Fruit fly (Drosophila melanogaster) whole organism, embryonic: ENCODE measurements around the gene gogo.

Experiments used
- CG11560 ChIP-seq: fragments of 200-800 bp; sonication (Bioruptor generic); IDR thresholded peaks from 3 replicates; pipeline ENCODE4 v1.3.6; 2022; ENCODE audit warnings: missing biosample characterization, missing genetic modification characterization
- CG11695 ChIP-seq: fragments of 200-800 bp; sonication (Bioruptor generic); IDR thresholded peaks from 3 replicates; pipeline ENCODE4 v1.3.6; 2022; ENCODE audit warnings: missing biosample characterization, missing genetic modification characterization
- CG12942 ChIP-seq: fragments of 200-800 bp; sonication (Bioruptor generic); optimal IDR thresholded peaks from 3 replicates; lab custom pipeline; 2016; ENCODE audit warnings: missing biosample characterization, missing genetic modification characterization
- CG13424 ChIP-seq: fragments of 200-800 bp; sonication (Bioruptor generic); optimal IDR thresholded peaks from 2 replicates; lab custom pipeline; 2019; ENCODE audit warnings: missing biosample characterization, mild to moderate bottlenecking, missing genetic modification characterization, moderate library complexity
- CG1603 ChIP-seq: fragments of 200-800 bp; sonication (Bioruptor generic); optimal IDR thresholded peaks from 2 replicates; lab custom pipeline; 2019; ENCODE audit warnings: missing biosample characterization, mild to moderate bottlenecking, missing genetic modification characterization, moderate library complexity
- CG2116 ChIP-seq: fragments of 200-800 bp; sonication (Bioruptor generic); optimal IDR thresholded peaks from 3 replicates; lab custom pipeline; 2018; ENCODE audit warnings: missing biosample characterization, mild to moderate bottlenecking, missing genetic modification characterization
- CG31365 ChIP-seq: fragments of 200-800 bp; sonication (Bioruptor generic); optimal IDR thresholded peaks from 2 replicates; lab custom pipeline; 2018; ENCODE audit warnings: missing biosample characterization, mild to moderate bottlenecking, missing genetic modification characterization
- CG3726 ChIP-seq: fragments of 200-800 bp; sonication (Bioruptor generic); IDR thresholded peaks from 3 replicates; pipeline ENCODE4, ENCODE4 v1.3.6; 2022; ENCODE audit warnings: missing biosample characterization, missing genetic modification characterization
- CG4820 ChIP-seq: fragments of 200-800 bp; sonication (Bioruptor generic); optimal IDR thresholded peaks from 3 replicates; lab custom pipeline; 2016; ENCODE audit warnings: missing biosample characterization, missing genetic modification characterization
- CG5245 ChIP-seq: fragments of 200-800 bp; sonication (Bioruptor generic); optimal IDR thresholded peaks from 3 replicates; lab custom pipeline; 2016; ENCODE audit warnings: missing biosample characterization, missing genetic modification characterization
- CG6254 ChIP-seq: fragments of 200-800 bp; sonication (Bioruptor generic); optimal IDR thresholded peaks from 3 replicates; lab custom pipeline; 2017; ENCODE audit warnings: mild to moderate bottlenecking, missing biosample characterization, missing genetic modification reagents, missing genetic modification characterization
- CG6813 ChIP-seq: fragments of 200-800 bp; sonication (Bioruptor generic); optimal IDR thresholded peaks from 2 replicates; lab custom pipeline; 2017; ENCODE audit warnings: missing biosample characterization, missing genetic modification characterization, mild to moderate bottlenecking, moderate library complexity, missing genetic modification reagents
- CG7372 ChIP-seq: fragments of 200-800 bp; sonication (Bioruptor generic); IDR thresholded peaks from 2 replicates; pipeline ENCODE4 v1.3.6; 2022; ENCODE audit warnings: missing biosample characterization, missing genetic modification characterization
- CG7987 ChIP-seq: fragments of 200-800 bp; sonication (Bioruptor generic); optimal IDR thresholded peaks from 2 replicates; lab custom pipeline; 2018; ENCODE audit warnings: missing biosample characterization, mild to moderate bottlenecking, missing genetic modification characterization, moderate library complexity
- CG8359 ChIP-seq: fragments of 200-800 bp; sonication (Bioruptor generic); optimal IDR thresholded peaks from 2 replicates; lab custom pipeline; 2017; ENCODE audit warnings: missing biosample characterization, mild to moderate bottlenecking, missing genetic modification characterization, borderline replicate concordance
- CG8388 ChIP-seq: fragments of 200-800 bp; sonication (Bioruptor generic); optimal IDR thresholded peaks from 2 replicates; lab custom pipeline; 2019; ENCODE audit warnings: missing biosample characterization, mild to moderate bottlenecking, missing genetic modification characterization, moderate library complexity
- CG8924 ChIP-seq: fragments of 200-800 bp; optimal IDR thresholded peaks from 3 replicates; lab custom pipeline; 2019; ENCODE audit warnings: missing biosample characterization, mild to moderate bottlenecking, missing genetic modification characterization, moderate library complexity
- CTCF ChIP-seq: fragments of 200-800 bp; sonication (Bioruptor generic); optimal IDR thresholded peaks from 2 replicates; lab custom pipeline; 2017; ENCODE audit warnings: missing biosample characterization, mild to moderate bottlenecking, missing genetic modification characterization, moderate library complexity
- Dip3 ChIP-seq: fragments of 200-800 bp; sonication (Bioruptor generic); optimal IDR thresholded peaks from 3 replicates; lab custom pipeline; 2016; ENCODE audit warnings: missing biosample characterization, missing genetic modification characterization
- Fer3 ChIP-seq: fragments of 200-800 bp; sonication (Bioruptor generic); optimal IDR thresholded peaks from 2 replicates; lab custom pipeline; 2018; ENCODE audit warnings: missing biosample characterization, mild to moderate bottlenecking, missing genetic modification characterization, moderate library complexity
- HHEX ChIP-seq: fragments of 200-800 bp; sonication (Bioruptor generic); optimal IDR thresholded peaks from 3 replicates; lab custom pipeline; 2017; ENCODE audit warnings: missing biosample characterization, mild to moderate bottlenecking, missing genetic modification characterization, missing genetic modification reagents
- HmgZ ChIP-seq: fragments of 200-800 bp; sonication (Bioruptor generic); optimal IDR thresholded peaks from 2 replicates; lab custom pipeline; 2018; ENCODE audit warnings: missing biosample characterization, mild to moderate bottlenecking, missing genetic modification characterization
- Hr3 ChIP-seq: fragments of 200-800 bp; sonication (Bioruptor generic); optimal IDR thresholded peaks from 3 replicates; lab custom pipeline; 2016; ENCODE audit warnings: missing biosample characterization, missing genetic modification characterization
- Hr51 ChIP-seq, 2 experiments: fragments of 200-800 bp; sonication (Bioruptor generic); optimal IDR thresholded peaks; 2 replicates in 1 of 2; 3 replicates in 1 of 2; lab custom pipeline; 2016 to 2018; ENCODE audit warnings: missing biosample characterization in 2 of 2, missing genetic modification characterization in 2 of 2, mild to moderate bottlenecking in 1 of 2, moderate library complexity in 1 of 2
- Lpt ChIP-seq: fragments of >200 bp; optimal IDR thresholded peaks from 2 replicates; lab custom pipeline; 2018; ENCODE audit warnings: missing biosample characterization, missing genetic modification characterization
- Med ChIP-seq: fragments of 200-800 bp; sonication (Bioruptor generic); peaks from one replicate; lab custom pipeline; 2016; ENCODE audit warnings: missing biosample characterization, missing genetic modification characterization, mild to moderate bottlenecking, inconsistent platforms, moderate library complexity
- NFAT ChIP-seq: fragments of 200-800 bp; sonication (Bioruptor generic); IDR thresholded peaks from 2 replicates; pipeline ENCODE4 v1.3.6; 2022; ENCODE audit warnings: missing biosample characterization, missing genetic modification characterization
- Oli ChIP-seq: fragments of 200-800 bp; sonication (Bioruptor generic); optimal IDR thresholded peaks from 2 replicates; lab custom pipeline; 2018; ENCODE audit warnings: missing biosample characterization, mild to moderate bottlenecking, missing genetic modification characterization, moderate library complexity
- Sry-δ ChIP-seq: fragments of 200-800 bp; sonication (Bioruptor generic); optimal IDR thresholded peaks from 2 replicates; lab custom pipeline; 2016; ENCODE audit warnings: missing biosample characterization, missing genetic modification characterization
- Ssrp ChIP-seq: fragments of 200-800 bp; sonication (Bioruptor generic); optimal IDR thresholded peaks from 2 replicates; lab custom pipeline; 2018; ENCODE audit warnings: missing biosample characterization, mild to moderate bottlenecking, missing genetic modification characterization, moderate library complexity
- TFAM ChIP-seq: fragments of 200-800 bp; sonication (Bioruptor generic); optimal IDR thresholded peaks from 2 replicates; lab custom pipeline; 2017; ENCODE audit warnings: missing biosample characterization, missing genetic modification characterization, inconsistent platforms
- Vsx1 ChIP-seq: fragments of 200-800 bp; sonication (Bioruptor generic); optimal IDR thresholded peaks from 2 replicates; lab custom pipeline; 2017; ENCODE audit warnings: missing biosample characterization, mild to moderate bottlenecking, missing genetic modification characterization, missing genetic modification reagents
- ap ChIP-seq: fragments of 200-800 bp; sonication (Bioruptor generic); IDR thresholded peaks from 2 replicates; pipeline ENCODE4 v1.3.6; 2022; ENCODE audit warnings: missing biosample characterization, missing genetic modification characterization
- cg ChIP-seq: fragments of 200-800 bp; sonication (Bioruptor generic); optimal IDR thresholded peaks from 3 replicates; lab custom pipeline; 2019; ENCODE audit warnings: missing biosample characterization, mild to moderate bottlenecking, missing genetic modification characterization, moderate library complexity
- chn ChIP-seq: fragments of 200-800 bp; sonication (Bioruptor generic); optimal IDR thresholded peaks from 2 replicates; lab custom pipeline; 2016; ENCODE audit warnings: missing biosample characterization, missing genetic modification characterization
- crp ChIP-seq, 2 experiments: fragments of 200-800 bp; sonication (Bioruptor generic); optimal IDR thresholded peaks; 2 replicates in 1 of 2; 3 replicates in 1 of 2; lab custom pipeline; 2017; ENCODE audit warnings: missing biosample characterization in 2 of 2, missing genetic modification characterization in 2 of 2, mild to moderate bottlenecking in 1 of 2, moderate library complexity in 1 of 2
- dati ChIP-seq: fragments of 200-800 bp; sonication (Bioruptor generic); IDR thresholded peaks from 2 replicates; pipeline ENCODE4 v1.3.6; 2022; ENCODE audit warnings: missing biosample characterization, missing genetic modification characterization
- emc ChIP-seq: fragments of 200-800 bp; sonication (Bioruptor generic); optimal IDR thresholded peaks from 2 replicates; lab custom pipeline; 2016; ENCODE audit warnings: missing biosample characterization, missing genetic modification characterization
- eyg ChIP-seq: fragments of 200-800 bp; sonication (Bioruptor generic); optimal IDR thresholded peaks from 3 replicates; lab custom pipeline; 2016; ENCODE audit warnings: missing biosample characterization, missing genetic modification characterization
- grau ChIP-seq: fragments of 200-800 bp; optimal IDR thresholded peaks from 3 replicates; lab custom pipeline; 2019; ENCODE audit warnings: missing biosample characterization, mild to moderate bottlenecking, missing genetic modification characterization, moderate library complexity
- gro ChIP-seq: fragments of 200-800 bp; sonication (Bioruptor generic); optimal IDR thresholded peaks from 2 replicates; lab custom pipeline; 2016; ENCODE audit warnings: missing biosample characterization, missing genetic modification characterization
- hth ChIP-seq: fragments of >200 bp; optimal IDR thresholded peaks from 2 replicates; lab custom pipeline; 2017; ENCODE audit warnings: inconsistent platforms
- lmd ChIP-seq: fragments of 200-800 bp; sonication (Bioruptor generic); IDR thresholded peaks from 2 replicates; pipeline ENCODE4 v1.3.6; 2022; ENCODE audit warnings: missing biosample characterization, missing genetic modification characterization
- nom ChIP-seq: fragments of 200-800 bp; sonication (Bioruptor generic); optimal IDR thresholded peaks from 2 replicates; lab custom pipeline; 2017; ENCODE audit warnings: missing biosample characterization, missing genetic modification characterization, mild to moderate bottlenecking, moderate library complexity, missing genetic modification reagents
- pros ChIP-seq: fragments of 200-800 bp; sonication (Bioruptor generic); optimal IDR thresholded peaks from 3 replicates; lab custom pipeline; 2019; ENCODE audit warnings: missing biosample characterization, mild to moderate bottlenecking, missing genetic modification characterization, moderate library complexity
- pzg ChIP-seq: fragments of 200-800 bp; sonication (Bioruptor generic); optimal IDR thresholded peaks from 3 replicates; lab custom pipeline; 2018; ENCODE audit warnings: missing biosample characterization, mild to moderate bottlenecking, missing genetic modification characterization, moderate library complexity
- ro ChIP-seq: fragments of 200-800 bp; sonication (Bioruptor generic); IDR thresholded peaks from 2 replicates; pipeline ENCODE4 v1.3.6; 2022; ENCODE audit warnings: missing biosample characterization, missing genetic modification characterization
- tap ChIP-seq: fragments of 200-800 bp; optimal IDR thresholded peaks from 3 replicates; lab custom pipeline; 2019; ENCODE audit warnings: missing biosample characterization, mild to moderate bottlenecking, missing genetic modification characterization, moderate library complexity
- toy ChIP-seq: fragments of 200-800 bp; sonication (Bioruptor generic); IDR thresholded peaks from 2 replicates; pipeline ENCODE4 v1.3.6; 2022; ENCODE audit warnings: missing biosample characterization, missing genetic modification characterization
- wdn ChIP-seq: fragments of 200-800 bp; sonication (Bioruptor generic); IDR thresholded peaks from 2 replicates; pipeline ENCODE4 v1.3.6; 2022; ENCODE audit warnings: missing biosample characterization, missing genetic modification characterization
- yki ChIP-seq: fragments of >200 bp; optimal IDR thresholded peaks from 3 replicates; lab custom pipeline; 2018

Gene gogo

DNA sequence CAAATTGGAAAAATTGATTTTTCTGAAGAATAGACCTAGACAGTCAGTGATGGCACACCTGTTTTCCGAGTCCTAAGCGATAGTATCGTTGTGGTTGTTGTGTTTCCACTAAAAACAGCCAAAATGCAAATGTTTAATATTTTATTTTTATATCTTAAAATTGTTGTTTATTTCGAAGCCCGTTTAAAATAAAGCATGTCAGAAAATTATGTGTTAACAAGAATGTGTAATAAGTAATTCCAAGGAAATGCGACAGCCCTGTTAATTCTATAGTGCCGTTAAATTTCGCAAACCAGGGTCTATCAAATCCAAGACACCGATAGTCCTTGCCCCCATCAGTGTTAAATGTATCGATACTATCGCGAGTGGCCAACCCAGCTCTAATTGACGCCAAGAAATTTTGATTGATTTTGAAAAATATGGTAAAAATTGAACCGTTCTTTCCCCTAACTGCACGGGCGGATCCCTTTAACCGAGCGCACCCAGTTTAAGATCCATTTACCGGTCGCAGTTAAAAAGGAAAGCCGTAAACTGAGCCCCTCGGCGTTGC lies 7.2 kb upstream of the gogo start, which contains the start of gene Pex23 (continued):
- TF ChIP-seq Fer3, result peak; percentile 77
- TF ChIP-seq CG5245 (GFP tag; lab: Kevin White, UChicago), result peak; percentile 62
- peak; percentile 47; the same call in 1 of the 2 replicates for TF ChIP-seq ro
- TF ChIP-seq CG6254, result peak; percentile 62
- TF ChIP-seq grau, result peak; percentile 77
- TF ChIP-seq CG12942 (GFP tag; lab: Kevin White, UChicago), result peak; percentile 82
- 0 out of 3 replicates have a peak, but pooled peaks have one; percentile 53 for TF ChIP-seq CG3726 (GFP tag; lab: Robert Waterston, UW)
- peak; percentile 86 for TF ChIP-seq HmgZ
- no peak for TF ChIP-seq nom (GFP tag; lab: Kevin White, UChicago)
- no peak for TF ChIP-seq emc (GFP tag; lab: Kevin White, UChicago)
- no peak for TF ChIP-seq Vsx1
- no peak for TF ChIP-seq CG8359 (GFP tag; lab: Kevin White, UChicago)
- no peak for TF ChIP-seq TFAM (GFP tag; lab: Kevin White, UChicago)
- TF ChIP-seq Oli, result peak; percentile 68
- TF ChIP-seq pzg, result peak; percentile 81
- TF ChIP-seq eyg, result no peak
- peak; percentile 79 for TF ChIP-seq CG4820 (GFP tag; lab: Kevin White, UChicago)
- peak; percentile 93 for TF ChIP-seq Med (GFP tag; lab: Kevin White, UChicago)
- peak; percentile 74 for TF ChIP-seq CG8388 (GFP tag; lab: Kevin White, UChicago)
- no peak for TF ChIP-seq cg (GFP tag; lab: Kevin White, UChicago)
- peak; percentile 16 for TF ChIP-seq CTCF (GFP tag; lab: Kevin White, UChicago)
- peak; percentile 79 for TF ChIP-seq Ssrp
- TF ChIP-seq dati (GFP tag; lab: Robert Waterston, UW), result no peak
- no peak for TF ChIP-seq yki (lab: Kevin White, UChicago)
- peak; percentile 74 for TF ChIP-seq NFAT
- TF ChIP-seq CG2116, result peak; percentile 86
- peak; percentile 56 for TF ChIP-seq CG7987
- TF ChIP-seq Lpt (GFP tag; lab: Kevin White, UChicago), result no peak
- peak; percentile 79 for TF ChIP-seq CG8924 (tag; lab: Kevin White, UChicago)
- peak; percentile 72 to 79 for TF ChIP-seq Hr51 (GFP tag; optimal IDR thresholded peaks at IDR 0.05; lab: Kevin White, UChicago)
- TF ChIP-seq wdn, result no peak
- TF ChIP-seq CG13424 (tag; lab: Kevin White, UChicago), result peak; percentile 84
- peak; percentile 86 for TF ChIP-seq lmd (GFP tag; lab: Robert Waterston, UW)
- TF ChIP-seq tap (tag; lab: Kevin White, UChicago), result peak; percentile 70
- peak; percentile 78 for TF ChIP-seq CG7372
- TF ChIP-seq Dip3 (GFP tag; lab: Kevin White, UChicago), result peak; percentile 77
- peak; percentile 64 for TF ChIP-seq ap (GFP tag; lab: Robert Waterston, UW)
- TF ChIP-seq CG11560 (tag; lab: Robert Waterston, UW), result peak; percentile 69
- TF ChIP-seq gro, result peak; percentile 76
- TF ChIP-seq Hr3, result peak; percentile 88
- TF ChIP-seq CG31365 (tag; lab: Kevin White, UChicago), result no peak
- TF ChIP-seq Sry-δ (GFP tag; lab: Kevin White, UChicago), result peak; percentile 98
- TF ChIP-seq crp (GFP tag; optimal IDR thresholded peaks at IDR 0.05; lab: Kevin White, UChicago), result peak in 1 of 2 experiments; percentile 73
- no peak for TF ChIP-seq pros (GFP tag; lab: Kevin White, UChicago)
- TF ChIP-seq hth (lab: Kevin White, UChicago), result no peak
- TF ChIP-seq CG6813 (GFP tag; lab: Kevin White, UChicago), result peak; percentile 20
- peak; percentile 65 for TF ChIP-seq HHEX (GFP tag; lab: Kevin White, UChicago)
- TF ChIP-seq CG1603, result peak; percentile 58
- TF ChIP-seq CG11695 (GFP tag; lab: Robert Waterston, UW), result peak; percentile 64; the same call in 2 of the 3 replicates
- peak; percentile 83 for TF ChIP-seq chn (GFP tag; lab: Kevin White, UChicago)
- no peak for TF ChIP-seq toy
